Fruit fly (Drosophila melanogaster): ENCODE data around the gene rump.
A peak's percentile ranks its signal among the peaks of the same experiment; 100 is the strongest.

Gene rump

dm6 chr3R:9456373-9456772 lies 53.8 kb downstream of the rump start, which contains the start of gene GstZ1 (continued):
- peak; percentile 56; the same call in 1 of the 3 replicates for TF ChIP-seq knrl (GFP tag; IDR thresholded peaks at IDR 0.05; ENCODE audit: partially characterized antibody)
- no peak for TF ChIP-seq Chrac-16 (GFP tag; optimal IDR thresholded peaks at IDR 0.05)
- no peak for TF ChIP-seq Dbx (GFP tag; IDR thresholded peaks at IDR 0.05)
- TF ChIP-seq so (GFP tag; IDR thresholded peaks at IDR 0.05), result no peak
- TF ChIP-seq vnd (GFP tag; IDR thresholded peaks at IDR 0.05; ENCODE audit: partially characterized antibody), result 0 out of 3 replicates have a peak, but pooled peaks have one; percentile 33
- no peak for TF ChIP-seq CG3847 (GFP tag; IDR thresholded peaks at IDR 0.05)
- TF ChIP-seq CG11093 (GFP tag; IDR thresholded peaks at IDR 0.05), result no peak
- peak; percentile 70 to 97 for TF ChIP-seq insv (GFP tag; optimal IDR thresholded peaks at IDR 0.05)
- peak; percentile 44 for TF ChIP-seq Med (GFP tag)
- TF ChIP-seq CG13287 (GFP tag; IDR thresholded peaks at IDR 0.05; ENCODE audit: partially characterized antibody), result peak; percentile 86
- TF ChIP-seq sna (GFP tag; IDR thresholded peaks at IDR 0.05; ENCODE audit: partially characterized antibody), result 0 out of 2 replicates have a peak, but pooled peaks have one; percentile 53
- TF ChIP-seq TFAM (GFP tag; optimal IDR thresholded peaks at IDR 0.05), result no peak
- no peak for TF ChIP-seq ci (GFP tag; IDR thresholded peaks at IDR 0.05)
- no peak for TF ChIP-seq ato (GFP tag; IDR thresholded peaks at IDR 0.05; ENCODE audit: partially characterized antibody)
- no peak for TF ChIP-seq CG12942 (GFP tag; optimal IDR thresholded peaks at IDR 0.05)
- TF ChIP-seq sqz (GFP tag; optimal IDR thresholded peaks at IDR 0.05), result no peak
- no peak for TF ChIP-seq pfk (GFP tag; optimal IDR thresholded peaks at IDR 0.05)
- TF ChIP-seq Opbp (GFP tag; IDR thresholded peaks at IDR 0.05; ENCODE audit: partially characterized antibody), result peak; percentile 61; the same call in 1 of the 3 replicates
- peak; percentile 64; the same call in 1 of the 3 replicates for TF ChIP-seq mld (GFP tag; IDR thresholded peaks at IDR 0.05; ENCODE audit: partially characterized antibody)
- peak; percentile 71 for TF ChIP-seq unc-4 (GFP tag; IDR thresholded peaks at IDR 0.05; ENCODE audit: partially characterized antibody)
- no peak for TF ChIP-seq croc (GFP tag; conservative IDR thresholded peaks at IDR 0.05)
- TF ChIP-seq pzg (GFP tag; optimal IDR thresholded peaks at IDR 0.05), result peak; percentile 33
- TF ChIP-seq Doc3 (GFP tag; IDR thresholded peaks at IDR 0.05; ENCODE audit: partially characterized antibody), result peak; percentile 67; the same call in 2 of the 3 replicates
- TF ChIP-seq CG3995 (GFP tag; optimal IDR thresholded peaks at IDR 0.05), result peak; percentile 94
- TF ChIP-seq hbn (GFP tag; IDR thresholded peaks at IDR 0.05; ENCODE audit: partially characterized antibody), result peak; percentile 74
- TF ChIP-seq CG2129 (GFP tag; IDR thresholded peaks at IDR 0.05; ENCODE audit: partially characterized antibody), result peak; percentile 38; the same call in 1 of the 2 replicates
- no peak for TF ChIP-seq btn (GFP tag; optimal IDR thresholded peaks at IDR 0.05)
- TF ChIP-seq bbx (GFP tag; IDR thresholded peaks at IDR 0.05; ENCODE audit: partially characterized antibody), result peak; percentile 76; the same call in 1 of the 2 replicates
- TF ChIP-seq CG12236 (GFP tag; optimal IDR thresholded peaks at IDR 0.05), result no peak
- peak; percentile 29 for TF ChIP-seq sens (GFP tag)
- TF ChIP-seq al (GFP tag; IDR thresholded peaks at IDR 0.05), result no peak
- TF ChIP-seq Sry-δ (GFP tag; optimal IDR thresholded peaks at IDR 0.05), result peak; percentile 25
- no peak for TF ChIP-seq CG5953 (GFP tag; IDR thresholded peaks at IDR 0.05)
- peak; percentile 49 for TF ChIP-seq grn (GFP tag; optimal IDR thresholded peaks at IDR 0.05)
- TF ChIP-seq CG13894 (tag; optimal IDR thresholded peaks at IDR 0.05), result peak; percentile 20
- TF ChIP-seq sc (optimal IDR thresholded peaks at IDR 0.05), result no peak
- TF ChIP-seq sc (GFP tag; optimal IDR thresholded peaks at IDR 0.05), result no peak
- TF ChIP-seq Mrtf (GFP tag; IDR thresholded peaks at IDR 0.05), result no peak
- TF ChIP-seq CG2116 (GFP tag; optimal IDR thresholded peaks at IDR 0.05), result peak; percentile 16
- no peak for TF ChIP-seq eyg (GFP tag; optimal IDR thresholded peaks at IDR 0.05)
- peak; percentile 65 for TF ChIP-seq Nf-YB (GFP tag; optimal IDR thresholded peaks at IDR 0.05)
- peak; percentile 69 for TF ChIP-seq Bgb (GFP tag; IDR thresholded peaks at IDR 0.05; ENCODE audit: partially characterized antibody)
- no peak for TF ChIP-seq chm (GFP tag; IDR thresholded peaks at IDR 0.05)
- peak in 1 of 2 experiments; percentile 21 for TF ChIP-seq Pdp1 (GFP tag; optimal IDR thresholded peaks at IDR 0.05)
- no peak for TF ChIP-seq CG33213 (GFP tag; optimal IDR thresholded peaks at IDR 0.05)
- no peak for TF ChIP-seq CG31388 (GFP tag; optimal IDR thresholded peaks at IDR 0.05)
- peak; percentile 72 for TF ChIP-seq BEAF-32 (GFP tag; optimal IDR thresholded peaks at IDR 0.05)
- no peak for TF ChIP-seq salm (tag; optimal IDR thresholded peaks at IDR 0.05)
- TF ChIP-seq CG6175 (GFP tag; IDR thresholded peaks at IDR 0.05), result no peak
